Worm (Caenorhabditis elegans): ENCODE data around the gene clec-132.
A peak's percentile ranks its signal among the peaks of the same experiment; 100 is the strongest.

clec-132 gene

ce11 chrII:3553453-3553852 lies 23.4 kb upstream of the clec-132 start, which contains the start of gene dnc-3 (continued):
- no peak for TF ChIP-seq snpc-4 (GFP tag; optimal IDR thresholded peaks at IDR 0.05)
- TF ChIP-seq snpc-4 (tag; optimal IDR thresholded peaks at IDR 0.05): peak in 1 of 4 experiments; percentile 45
- TF ChIP-seq lsl-1 (GFP tag; optimal IDR thresholded peaks at IDR 0.05): peak; percentile 61
- peak; percentile 20 for TF ChIP-seq tbp1 (GFP tag; optimal IDR thresholded peaks at IDR 0.05)
- peak; percentile 61 for TF ChIP-seq mcd-1 (GFP tag; IDR thresholded peaks at IDR 0.05)
- TF ChIP-seq lsy-27 (tag; optimal IDR thresholded peaks at IDR 0.05; ENCODE audit: borderline replicate concordance, insufficient read depth): no peak
- peak; percentile 64; the same call in 1 of the 2 replicates for TF ChIP-seq B0336.3 (GFP tag; IDR thresholded peaks at IDR 0.05)
- TF ChIP-seq madf-8 (GFP tag; conservative IDR thresholded peaks at IDR 0.05): peak; percentile 53
- TF ChIP-seq xnd-1 (tag; optimal IDR thresholded peaks at IDR 0.05): peak; percentile 66
- peak; percentile 20 for TF ChIP-seq B0261.1 (tag; optimal IDR thresholded peaks at IDR 0.05)
- TF ChIP-seq cebp-1 (GFP tag; IDR thresholded peaks at IDR 0.05): 0 out of 2 replicates have a peak, but pooled peaks have one; percentile 20
- TF ChIP-seq cebp-1 (tag; optimal IDR thresholded peaks at IDR 0.05): peak; percentile 79
- peak; percentile 24 for TF ChIP-seq efl-1 (GFP tag; optimal IDR thresholded peaks at IDR 0.05)
- TF ChIP-seq ztf-26 (tag; optimal IDR thresholded peaks at IDR 0.05): peak; percentile 37

ce11 chrII:3554673-3555072 lies 22.2 kb upstream of the clec-132 start:
- TF ChIP-seq nhr-179 (tag; optimal IDR thresholded peaks at IDR 0.05) (no peak), dpff-1 (tag; optimal IDR thresholded peaks at IDR 0.05) (no peak), cebp-2 (GFP tag; IDR thresholded peaks at IDR 0.05) (no peak), zfh-2 (GFP tag; conservative IDR thresholded peaks at IDR 0.05) (no peak), dpl-1 (GFP tag; optimal IDR thresholded peaks at IDR 0.05) (no peak), sea-2 (GFP tag; IDR thresholded peaks at IDR 0.05) (no peak), Y53F4B.3 (GFP tag; IDR thresholded peaks at IDR 0.05) (no peak), madf-8 (GFP tag; conservative IDR thresholded peaks at IDR 0.05) (no peak), die-1 (tag; optimal IDR thresholded peaks at IDR 0.05) (no peak), efl-1 (GFP tag; optimal IDR thresholded peaks at IDR 0.05) (no peak), ZK185.1 (tag; optimal IDR thresholded peaks at IDR 0.05; ENCODE audit: poor library complexity, severe bottlenecking) (no peak), atf-7 (tag; optimal IDR thresholded peaks at IDR 0.05) (no peak), F23B12.7 (tag; optimal IDR thresholded peaks at IDR 0.05; ENCODE audit: insufficient read depth) (no peak), F57A8.1 (GFP tag; optimal IDR thresholded peaks at IDR 0.05) (no peak), K12H6.12 (tag; optimal IDR thresholded peaks at IDR 0.05) (no peak), madf-6 (GFP tag; IDR thresholded peaks at IDR 0.05) (peak; percentile 49), Y56A3A.18 (GFP tag; IDR thresholded peaks at IDR 0.05) (no peak), nhr-120 (GFP tag; IDR thresholded peaks at IDR 0.05) (no peak), aptf-2 (GFP tag; conservative IDR thresholded peaks at IDR 0.05) (no peak), snpc-3.4 (tag; optimal IDR thresholded peaks at IDR 0.05) (no peak), B0336.3 (GFP tag; IDR thresholded peaks at IDR 0.05) (no peak), lin-35 (GFP tag; optimal IDR thresholded peaks at IDR 0.05) (no peak), fkh-3 (tag; optimal IDR thresholded peaks at IDR 0.05) (no peak), madf-3 (GFP tag; IDR thresholded peaks at IDR 0.05) (no peak), ceh-40 (GFP tag; IDR thresholded peaks at IDR 0.05) (no peak), mxl-1 (tag; optimal IDR thresholded peaks at IDR 0.05) (no peak), ets-4 (GFP tag; optimal IDR thresholded peaks at IDR 0.05) (no peak), F33H1.4 (GFP tag; IDR thresholded peaks at IDR 0.05) (0 out of 2 replicates have a peak, but pooled peaks have one; percentile 14), ztf-18 (tag; optimal IDR thresholded peaks at IDR 0.05) (no peak), nfya-2 (GFP tag; IDR thresholded peaks at IDR 0.05) (no peak), B0019.2 (GFP tag; conservative IDR thresholded peaks at IDR 0.05) (no peak), lsl-1 (GFP tag; optimal IDR thresholded peaks at IDR 0.05) (peak; percentile 11), D2030.7 (GFP tag; IDR thresholded peaks at IDR 0.05) (0 out of 2 replicates have a peak, but pooled peaks have one; percentile 11), unc-130 (GFP tag; optimal IDR thresholded peaks at IDR 0.05) (no peak), snpc-4 (GFP tag; optimal IDR thresholded peaks at IDR 0.05) (no peak), snpc-4 (tag; optimal IDR thresholded peaks at IDR 0.05) (no peak), dox-1 (GFP tag; IDR thresholded peaks at IDR 0.05) (no peak), rec-8 (tag; optimal IDR thresholded peaks at IDR 0.05) (no peak), hrde-1 (tag; optimal IDR thresholded peaks at IDR 0.05; ENCODE audit: borderline replicate concordance) (no peak)
